Fruit fly (Drosophila melanogaster) whole organism, embryonic: Measurements from ENCODE around the gene CG43731.

Source experiments
- Aef1 ChIP-seq: fragments of 200-800 bp; sonication (Bioruptor generic); IDR thresholded peaks from 3 replicates; pipeline ENCODE4 v1.3.6; 2022; ENCODE audit warnings: missing biosample characterization, missing genetic modification characterization
- Asciz ChIP-seq: fragments of 200-800 bp; sonication (Bioruptor generic); optimal IDR thresholded peaks from 2 replicates; lab custom pipeline; 2017; ENCODE audit warnings: missing biosample characterization, mild to moderate bottlenecking, missing genetic modification characterization, missing genetic modification reagents
- BEAF-32 ChIP-seq: fragments of 200-800 bp; sonication (Bioruptor generic); optimal IDR thresholded peaks from 3 replicates; lab custom pipeline; 2017; ENCODE audit warnings: missing biosample characterization, missing genetic modification characterization, mild to moderate bottlenecking, moderate library complexity, missing genetic modification reagents
- C15 ChIP-seq: fragments of 200-800 bp; sonication (Bioruptor generic); IDR thresholded peaks from 3 replicates; pipeline ENCODE4 v1.3.6; 2022; ENCODE audit warnings: missing biosample characterization, missing genetic modification characterization
- CG10366 ChIP-seq: fragments of 200-800 bp; sonication (Bioruptor generic); IDR thresholded peaks from 2 replicates; pipeline ENCODE4 v1.3.6; 2022; ENCODE audit warnings: missing biosample characterization, missing genetic modification characterization
- CG11398 ChIP-seq: fragments of 200-800 bp; sonication (Bioruptor generic); optimal IDR thresholded peaks from 2 replicates; lab custom pipeline; 2016; ENCODE audit warnings: missing biosample characterization, missing genetic modification characterization
- CG12299 ChIP-seq: fragments of 200-800 bp; sonication (Bioruptor generic); optimal IDR thresholded peaks from 2 replicates; lab custom pipeline; 2018; ENCODE audit warnings: missing biosample characterization, mild to moderate bottlenecking, missing genetic modification characterization
- CG1233 ChIP-seq: fragments of 200-800 bp; sonication (Bioruptor generic); optimal IDR thresholded peaks from 4 replicates; lab custom pipeline; 2018; ENCODE audit warnings: missing biosample characterization, mild to moderate bottlenecking, missing genetic modification characterization
- CG1602 ChIP-seq: fragments of 200-800 bp; sonication (Bioruptor generic); optimal IDR thresholded peaks from 3 replicates; lab custom pipeline; 2016; ENCODE audit warnings: missing biosample characterization, missing genetic modification characterization
- CG1603 ChIP-seq: fragments of 200-800 bp; sonication (Bioruptor generic); optimal IDR thresholded peaks from 2 replicates; lab custom pipeline; 2019; ENCODE audit warnings: missing biosample characterization, mild to moderate bottlenecking, missing genetic modification characterization, moderate library complexity
- CG1647 ChIP-seq: fragments of 200-800 bp; sonication (Bioruptor generic); optimal IDR thresholded peaks from 3 replicates; lab custom pipeline; 2016; ENCODE audit warnings: missing biosample characterization, missing genetic modification characterization
- CG16815 ChIP-seq: fragments of 200-800 bp; sonication (Bioruptor generic); optimal IDR thresholded peaks from 3 replicates; lab custom pipeline; 2017; ENCODE audit warnings: missing biosample characterization, mild to moderate bottlenecking, missing genetic modification characterization
- CG17328 ChIP-seq: fragments of 200-800 bp; sonication (Bioruptor generic); IDR thresholded peaks from 2 replicates; pipeline ENCODE4 v1.3.6; 2022; ENCODE audit warnings: missing biosample characterization, missing genetic modification characterization
- CG1832 ChIP-seq: fragments of 200-800 bp; sonication (Bioruptor generic); optimal IDR thresholded peaks from 2 replicates; lab custom pipeline; 2017; ENCODE audit warnings: missing biosample characterization, mild to moderate bottlenecking, missing genetic modification characterization, inconsistent platforms
- CG33557 ChIP-seq: fragments of 200-800 bp; sonication (Bioruptor generic); optimal IDR thresholded peaks from 2 replicates; lab custom pipeline; 2019; ENCODE audit warnings: missing biosample characterization, mild to moderate bottlenecking, missing genetic modification characterization, moderate library complexity
- CG4730 ChIP-seq: fragments of 200-800 bp; sonication (Bioruptor generic); IDR thresholded peaks from 2 replicates; pipeline ENCODE4 v1.3.6; 2022; ENCODE audit warnings: missing biosample characterization, missing genetic modification characterization
- CG6254 ChIP-seq: fragments of 200-800 bp; sonication (Bioruptor generic); optimal IDR thresholded peaks from 3 replicates; lab custom pipeline; 2017; ENCODE audit warnings: mild to moderate bottlenecking, missing biosample characterization, missing genetic modification reagents, missing genetic modification characterization
- CG6654 ChIP-seq: fragments of 200-800 bp; sonication (Bioruptor generic); optimal IDR thresholded peaks from 2 replicates; lab custom pipeline; 2017; ENCODE audit warnings: missing biosample characterization, mild to moderate bottlenecking, missing genetic modification characterization
- CG7556 ChIP-seq: fragments of 200-800 bp; sonication (Bioruptor generic); optimal IDR thresholded peaks from 2 replicates; lab custom pipeline; 2017; ENCODE audit warnings: missing biosample characterization, mild to moderate bottlenecking, missing genetic modification characterization
- CG8388 ChIP-seq: fragments of 200-800 bp; sonication (Bioruptor generic); optimal IDR thresholded peaks from 2 replicates; lab custom pipeline; 2019; ENCODE audit warnings: missing biosample characterization, mild to moderate bottlenecking, missing genetic modification characterization, moderate library complexity
- CG9437 ChIP-seq: fragments of 200-800 bp; sonication (Bioruptor generic); optimal IDR thresholded peaks from 2 replicates; lab custom pipeline; 2018; ENCODE audit warnings: missing biosample characterization, mild to moderate bottlenecking, missing genetic modification characterization
- CG9727 ChIP-seq: fragments of 200-800 bp; sonication (Bioruptor generic); optimal IDR thresholded peaks from 3 replicates; lab custom pipeline; 2017; ENCODE audit warnings: missing biosample characterization, mild to moderate bottlenecking, missing genetic modification characterization
- D ChIP-seq, 2 experiments: fragments of 200-800 bp in 1 of 2; fragments of >200 bp in 1 of 2; sonication (Bioruptor generic) in 1 of 2; optimal IDR thresholded peaks; 2 replicates in 1 of 2; 3 replicates in 1 of 2; lab custom pipeline; 2017; ENCODE audit warnings: mild to moderate bottlenecking in 1 of 2, missing biosample characterization in 1 of 2, missing genetic modification characterization in 1 of 2, missing genetic modification reagents in 1 of 2
- Dad ChIP-seq: fragments of 200-800 bp; sonication (Bioruptor generic); optimal IDR thresholded peaks from 3 replicates; lab custom pipeline; 2016; ENCODE audit warnings: missing biosample characterization, missing genetic modification characterization
- Dip3 ChIP-seq: fragments of 200-800 bp; sonication (Bioruptor generic); optimal IDR thresholded peaks from 3 replicates; lab custom pipeline; 2016; ENCODE audit warnings: missing biosample characterization, missing genetic modification characterization
- HLH3B ChIP-seq: fragments of 200-800 bp; sonication (Bioruptor generic); IDR thresholded peaks from 2 replicates; pipeline ENCODE4 v1.3.6; 2022; ENCODE audit warnings: missing biosample characterization, missing genetic modification characterization
- Hmx ChIP-seq: fragments of 200-800 bp; sonication (Bioruptor generic); optimal IDR thresholded peaks from 2 replicates; lab custom pipeline; 2016; ENCODE audit warnings: missing biosample characterization, missing genetic modification characterization
- Kr ChIP-seq: fragments of 200-800 bp; sonication (Bioruptor generic); optimal IDR thresholded peaks from 2 replicates; lab custom pipeline; 2017; ENCODE audit warnings: missing biosample characterization, mild to moderate bottlenecking, missing genetic modification characterization
- Lpt ChIP-seq: fragments of >200 bp; optimal IDR thresholded peaks from 2 replicates; lab custom pipeline; 2018; ENCODE audit warnings: missing biosample characterization, missing genetic modification characterization
- Six4 ChIP-seq: fragments of 200-800 bp; sonication (Bioruptor generic); optimal IDR thresholded peaks from 2 replicates; lab custom pipeline; 2016; ENCODE audit warnings: missing biosample characterization, missing genetic modification characterization
- Taf1 ChIP-seq: fragments of 200-800 bp; sonication (Bioruptor generic); IDR thresholded peaks from 2 replicates; pipeline ENCODE4 v1.3.6; 2022; ENCODE audit warnings: missing biosample characterization, missing genetic modification characterization
- ac ChIP-seq: fragments of 200-800 bp; sonication (Bioruptor generic); optimal IDR thresholded peaks from 3 replicates; lab custom pipeline; 2017; ENCODE audit warnings: missing biosample characterization, mild to moderate bottlenecking, missing genetic modification characterization
- ara ChIP-seq: fragments of 200-800 bp; sonication (Bioruptor generic); IDR thresholded peaks from 2 replicates; pipeline ENCODE4 v1.3.6; 2022; ENCODE audit warnings: missing biosample characterization, missing genetic modification characterization
- ato ChIP-seq: fragments of 200-800 bp; sonication (Bioruptor generic); IDR thresholded peaks from 2 replicates; pipeline ENCODE4 v1.3.6; 2022; ENCODE audit warnings: missing biosample characterization, missing genetic modification characterization; ENCODE audit not compliant: partially characterized antibody
- bab2 ChIP-seq: fragments of 200-800 bp; sonication (Bioruptor generic); optimal IDR thresholded peaks from 2 replicates; lab custom pipeline; 2016; ENCODE audit warnings: missing biosample characterization, missing genetic modification characterization
- bbx ChIP-seq: fragments of 200-800 bp; sonication (Bioruptor generic); IDR thresholded peaks from 2 replicates; pipeline ENCODE4 v1.3.6; 2022; ENCODE audit warnings: missing biosample characterization, missing genetic modification characterization; ENCODE audit not compliant: partially characterized antibody
- cad ChIP-seq: fragments of >200 bp; optimal IDR thresholded peaks from 2 replicates; lab custom pipeline; 2017; ENCODE audit warnings: missing biosample characterization, missing genetic modification characterization
- chif ChIP-seq, 2 experiments: fragments of 200-800 bp; sonication (Bioruptor generic); optimal IDR thresholded peaks; 3 replicates each; lab custom pipeline; 2016; ENCODE audit warnings: missing biosample characterization in 2 of 2, missing genetic modification characterization in 2 of 2
- corto ChIP-seq: fragments of 200-800 bp; sonication (Bioruptor generic); optimal IDR thresholded peaks from 2 replicates; lab custom pipeline; 2016; ENCODE audit warnings: missing biosample characterization, mild to moderate bottlenecking, missing genetic modification characterization, moderate library complexity
- crol ChIP-seq: fragments of 200-800 bp; sonication (Bioruptor generic); IDR thresholded peaks from 2 replicates; pipeline ENCODE4 v1.3.6; 2022; ENCODE audit warnings: missing biosample characterization, missing genetic modification characterization
- ewg ChIP-seq: fragments of 200-800 bp; sonication (Bioruptor generic); optimal IDR thresholded peaks from 3 replicates; lab custom pipeline; 2017; ENCODE audit warnings: mild to moderate bottlenecking, missing biosample characterization, missing genetic modification reagents, missing genetic modification characterization
- fd102C ChIP-seq: fragments of 200-800 bp; sonication (Bioruptor generic); optimal IDR thresholded peaks from 2 replicates; lab custom pipeline; 2018; ENCODE audit warnings: missing biosample characterization, mild to moderate bottlenecking, missing genetic modification characterization, moderate library complexity
- fru ChIP-seq: fragments of >200 bp; optimal IDR thresholded peaks from 2 replicates; lab custom pipeline; 2017
- gce ChIP-seq: fragments of 200-800 bp; sonication (Bioruptor generic); IDR thresholded peaks from 3 replicates; pipeline ENCODE4 v1.3.6; 2022; ENCODE audit warnings: missing biosample characterization, missing genetic modification characterization
- grn ChIP-seq: fragments of 200-800 bp; sonication (Bioruptor generic); optimal IDR thresholded peaks from 3 replicates; lab custom pipeline; 2017; ENCODE audit warnings: missing biosample characterization, missing genetic modification characterization
- luna ChIP-seq: fragments of 200-800 bp; sonication (Bioruptor generic); optimal IDR thresholded peaks from 2 replicates; lab custom pipeline; 2016; ENCODE audit warnings: missing biosample characterization, missing genetic modification characterization
- mld ChIP-seq: fragments of 200-800 bp; sonication (Bioruptor generic); IDR thresholded peaks from 3 replicates; pipeline ENCODE4 v1.3.6; 2022; ENCODE audit warnings: missing biosample characterization, missing genetic modification characterization; ENCODE audit not compliant: partially characterized antibody
- peb ChIP-seq: fragments of 200-800 bp; sonication (Bioruptor generic); IDR thresholded peaks from 2 replicates; pipeline ENCODE4 v1.3.6; 2022; ENCODE audit warnings: missing biosample characterization, missing genetic modification characterization
- pros ChIP-seq: fragments of 200-800 bp; sonication (Bioruptor generic); optimal IDR thresholded peaks from 3 replicates; lab custom pipeline; 2019; ENCODE audit warnings: missing biosample characterization, mild to moderate bottlenecking, missing genetic modification characterization, moderate library complexity
- vvl ChIP-seq: fragments of 200-800 bp; sonication (Bioruptor generic); IDR thresholded peaks from 2 replicates; pipeline ENCODE4 v1.3.6; 2022; ENCODE audit warnings: missing biosample characterization, missing genetic modification characterization
- zfh1 ChIP-seq: fragments of 200-800 bp; sonication (Bioruptor generic); IDR thresholded peaks from 3 replicates; pipeline ENCODE4 v1.3.6; 2022; ENCODE audit warnings: missing biosample characterization, missing genetic modification characterization

CG43731 gene

dm6 chr2L:19136735-19137134, 34.9 kb downstream of the CG43731 start:
- no peak for TF ChIP-seq gce (GFP tag; lab: Robert Waterston, UW)
- TF ChIP-seq D (optimal IDR thresholded peaks at IDR 0.05; lab: Kevin White, UChicago): no peak
- TF ChIP-seq D (GFP tag; optimal IDR thresholded peaks at IDR 0.05; lab: Kevin White, UChicago): peak; percentile 3
- no peak for TF ChIP-seq HLH3B (GFP tag; lab: Robert Waterston, UW)
- no peak for TF ChIP-seq Kr (GFP tag; lab: Kevin White, UChicago)
- no peak for TF ChIP-seq CG10366 (GFP tag; lab: Robert Waterston, UW)
- no peak for TF ChIP-seq bab2 (GFP tag; lab: Kevin White, UChicago)
- TF ChIP-seq Asciz: no peak
- TF ChIP-seq CG1602: peak; percentile 31
- no peak for TF ChIP-seq CG9437 (GFP tag; lab: Kevin White, UChicago)
- no peak for TF ChIP-seq CG1647 (GFP tag; lab: Kevin White, UChicago)
- peak; percentile 34 for TF ChIP-seq pros
- TF ChIP-seq CG7556: peak; percentile 34
- TF ChIP-seq CG9727 (GFP tag; lab: Kevin White, UChicago): peak; percentile 71
- peak; percentile 49 for TF ChIP-seq CG33557 (GFP tag; lab: Kevin White, UChicago)
- TF ChIP-seq CG16815: peak; percentile 62
- TF ChIP-seq zfh1 (GFP tag; lab: Robert Waterston, UW): 0 out of 3 replicates have a peak, but pooled peaks have one; percentile 25
- TF ChIP-seq fd102C (GFP tag; lab: Kevin White, UChicago): peak; percentile 44
- no peak for TF ChIP-seq bbx
- no peak for TF ChIP-seq luna (GFP tag; lab: Kevin White, UChicago)
- TF ChIP-seq ewg (GFP tag; lab: Kevin White, UChicago): no peak
- TF ChIP-seq peb (GFP tag; lab: Robert Waterston, UW): no peak
- no peak for TF ChIP-seq BEAF-32
- no peak for TF ChIP-seq CG1832 (GFP tag; lab: Kevin White, UChicago)
- TF ChIP-seq Lpt: peak; percentile 19
- no peak for TF ChIP-seq CG6654 (GFP tag; lab: Kevin White, UChicago)
- TF ChIP-seq cad: peak; percentile 21
- no peak for TF ChIP-seq CG12299 (tag; lab: Kevin White, UChicago)
- TF ChIP-seq C15 (GFP tag; lab: Robert Waterston, UW): no peak
- no peak for TF ChIP-seq Hmx (GFP tag; lab: Kevin White, UChicago)
- no peak for TF ChIP-seq CG11398 (GFP tag; lab: Kevin White, UChicago)
- TF ChIP-seq Aef1 (GFP tag; lab: Robert Waterston, UW): no peak
- TF ChIP-seq fru (lab: Kevin White, UChicago): no peak
- TF ChIP-seq CG8388: peak; percentile 58
- peak in 1 of 2 experiments; percentile 67 for TF ChIP-seq chif (GFP tag; optimal IDR thresholded peaks at IDR 0.05; lab: Kevin White, UChicago)
- no peak for TF ChIP-seq grn (GFP tag; lab: Kevin White, UChicago)
- TF ChIP-seq CG6254 (GFP tag; lab: Kevin White, UChicago): peak; percentile 21
- no peak for TF ChIP-seq Dip3 (GFP tag; lab: Kevin White, UChicago)
- TF ChIP-seq CG1603 (tag; lab: Kevin White, UChicago): peak; percentile 37
- peak; percentile 40 for TF ChIP-seq Six4 (GFP tag; lab: Kevin White, UChicago)
- peak; percentile 86 for TF ChIP-seq crol (GFP tag; lab: Robert Waterston, UW)
- no peak for TF ChIP-seq Dad (GFP tag; lab: Kevin White, UChicago)
- 0 out of 2 replicates have a peak, but pooled peaks have one; percentile 37 for TF ChIP-seq CG17328 (GFP tag; lab: Robert Waterston, UW)
- peak; percentile 82 for TF ChIP-seq corto (GFP tag; lab: Kevin White, UChicago)
- TF ChIP-seq CG1233 (GFP tag; lab: Kevin White, UChicago): no peak
- TF ChIP-seq mld (GFP tag; lab: Robert Waterston, UW): no peak
- TF ChIP-seq Taf1: no peak
- no peak for TF ChIP-seq ato (GFP tag; lab: Robert Waterston, UW)
- TF ChIP-seq CG4730 (GFP tag; lab: Robert Waterston, UW): no peak
- TF ChIP-seq vvl (GFP tag; lab: Robert Waterston, UW): no peak
- TF ChIP-seq ara (GFP tag; lab: Robert Waterston, UW): peak; percentile 58
- peak; percentile 44 for TF ChIP-seq ac (GFP tag; lab: Kevin White, UChicago)
